Worm (Caenorhabditis elegans): ENCODE results near the gene nas-9.

Gene nas-9

ce11 chrV:4851969-4852368 lies 12.2 kb upstream of the nas-9 start:
- no peak for TF ChIP-seq tra-4 (tag; optimal IDR thresholded peaks at IDR 0.05)
- no peak for TF ChIP-seq ceh-36 (tag; optimal IDR thresholded peaks at IDR 0.05)
- TF ChIP-seq tbx-37 (GFP tag; conservative IDR thresholded peaks at IDR 0.05), result no peak
- TF ChIP-seq B0310.2 (tag; optimal IDR thresholded peaks at IDR 0.05), result no peak
- no peak for TF ChIP-seq ets-7 (tag; optimal IDR thresholded peaks at IDR 0.05)
- no peak for TF ChIP-seq ama-1 (optimal IDR thresholded peaks at IDR 0.05)

- TF ChIP-seq tbx-37 (GFP tag; conservative IDR thresholded peaks at IDR 0.05) (no peak), hmbx-1 (tag; optimal IDR thresholded peaks at IDR 0.05) (no peak), B0310.2 (tag; optimal IDR thresholded peaks at IDR 0.05) (no peak), tra-4 (tag; optimal IDR thresholded peaks at IDR 0.05) (no peak), scrt-1 (GFP tag; IDR thresholded peaks at IDR 0.05) (no peak), pes-1 (GFP tag; IDR thresholded peaks at IDR 0.05) (no peak)
Observed at ce11 chrV:4851138-4851537, 11.3 kb upstream of the nas-9 start, which contains the start of gene nex-4. TSS of gene nex-4 (plus strand) at chrV:4851438.

DNA sequence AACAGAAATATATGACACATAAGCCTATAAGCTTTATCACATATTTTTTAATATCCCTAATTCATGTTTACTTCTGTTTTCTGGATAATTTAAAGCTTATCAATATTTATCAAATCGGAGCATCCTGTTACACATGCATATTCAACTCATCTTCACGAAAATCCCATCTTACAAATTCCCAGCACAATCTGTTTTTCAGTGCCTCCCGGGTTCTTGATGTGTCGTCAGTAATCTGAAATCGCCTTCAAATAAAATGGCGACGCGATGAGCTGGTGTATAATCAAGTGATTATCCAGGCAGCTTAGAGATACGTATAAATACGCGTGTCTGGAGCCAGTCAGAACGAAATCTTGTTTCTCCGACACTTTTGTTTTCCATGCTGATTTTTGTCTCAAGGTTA lies 10.6 kb upstream of the nas-9 start:
- TF ChIP-seq hmg-4 (GFP tag; optimal IDR thresholded peaks at IDR 0.05) (no peak), sea-1 (GFP tag; conservative IDR thresholded peaks at IDR 0.05) (no peak), B0310.2 (tag; optimal IDR thresholded peaks at IDR 0.05) (no peak), hnd-1 (tag; optimal IDR thresholded peaks at IDR 0.05) (no peak), hmbx-1 (tag; optimal IDR thresholded peaks at IDR 0.05) (no peak), tbx-37 (GFP tag; conservative IDR thresholded peaks at IDR 0.05) (no peak), tra-4 (tag; optimal IDR thresholded peaks at IDR 0.05) (no peak), scrt-1 (GFP tag; IDR thresholded peaks at IDR 0.05) (no peak), pes-1 (GFP tag; IDR thresholded peaks at IDR 0.05) (no peak), F13C5.2 (tag; optimal IDR thresholded peaks at IDR 0.05) (no peak), aly-1 (tag; optimal IDR thresholded peaks at IDR 0.05) (no peak), ceh-13 (GFP tag; optimal IDR thresholded peaks at IDR 0.05) (no peak), tbx-11 (GFP tag; IDR thresholded peaks at IDR 0.05) (no peak), ama-1 (optimal IDR thresholded peaks at IDR 0.05) (no peak), ceh-36 (tag; optimal IDR thresholded peaks at IDR 0.05) (no peak), ets-7 (tag; optimal IDR thresholded peaks at IDR 0.05) (no peak), flt-1 (GFP tag; IDR thresholded peaks at IDR 0.05) (no peak)

DNA sequence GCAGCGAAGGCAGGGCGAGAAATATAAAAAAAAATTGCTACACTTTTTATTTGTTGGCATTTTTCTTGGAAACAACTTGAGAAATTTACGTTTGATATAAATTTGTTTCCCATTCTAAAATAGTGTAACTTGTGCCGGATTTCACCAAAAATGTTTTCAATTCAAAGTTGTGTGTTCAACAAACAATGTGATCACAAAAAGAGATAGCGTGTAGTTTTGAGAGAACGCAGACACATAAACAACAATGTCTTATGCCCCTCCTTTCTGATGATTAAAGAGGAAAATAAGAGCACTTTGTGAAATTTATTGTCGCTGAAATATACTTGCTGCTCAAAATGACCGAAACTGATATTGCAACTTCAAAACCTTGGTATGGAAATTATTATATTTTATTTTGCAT lies 7.6 kb upstream of the nas-9 start, which contains the start of gene abhd-5.1:
TSS of gene abhd-5.1 (plus strand) at position 230 of the 400 bp plus-strand sequence.
- TF ChIP-seq B0310.2 (tag; optimal IDR thresholded peaks at IDR 0.05) (no peak), tbx-37 (GFP tag; conservative IDR thresholded peaks at IDR 0.05) (no peak), hmg-4 (GFP tag; optimal IDR thresholded peaks at IDR 0.05) (no peak), ceh-36 (tag; optimal IDR thresholded peaks at IDR 0.05) (no peak), aly-1 (tag; optimal IDR thresholded peaks at IDR 0.05) (no peak), hnd-1 (tag; optimal IDR thresholded peaks at IDR 0.05) (no peak), ama-1 (optimal IDR thresholded peaks at IDR 0.05) (no peak)

ce11 chrV:4846507-4846906 lies 6.7 kb upstream of the nas-9 start:
- no peak for TF ChIP-seq hmg-4 (GFP tag; optimal IDR thresholded peaks at IDR 0.05)
- TF ChIP-seq B0310.2 (tag; optimal IDR thresholded peaks at IDR 0.05), result no peak
- no peak for TF ChIP-seq hmbx-1 (tag; optimal IDR thresholded peaks at IDR 0.05)
- no peak for TF ChIP-seq scrt-1 (GFP tag; IDR thresholded peaks at IDR 0.05)
- no peak for TF ChIP-seq ama-1 (optimal IDR thresholded peaks at IDR 0.05)
- TF ChIP-seq hnd-1 (tag; optimal IDR thresholded peaks at IDR 0.05), result no peak
- no peak for TF ChIP-seq F13C5.2 (tag; optimal IDR thresholded peaks at IDR 0.05)
- no peak for TF ChIP-seq aly-1 (tag; optimal IDR thresholded peaks at IDR 0.05)
- TF ChIP-seq sea-1 (GFP tag; conservative IDR thresholded peaks at IDR 0.05), result no peak
- no peak for TF ChIP-seq tra-4 (tag; optimal IDR thresholded peaks at IDR 0.05)
- no peak for TF ChIP-seq ceh-36 (tag; optimal IDR thresholded peaks at IDR 0.05)
- TF ChIP-seq tbx-37 (GFP tag; conservative IDR thresholded peaks at IDR 0.05), result no peak
- no peak for TF ChIP-seq tbx-11 (GFP tag; IDR thresholded peaks at IDR 0.05)
- no peak for TF ChIP-seq ets-7 (tag; optimal IDR thresholded peaks at IDR 0.05)
- no peak for TF ChIP-seq pes-1 (GFP tag; IDR thresholded peaks at IDR 0.05)
- no peak for TF ChIP-seq flt-1 (GFP tag; IDR thresholded peaks at IDR 0.05)
- no peak for TF ChIP-seq ceh-13 (GFP tag; optimal IDR thresholded peaks at IDR 0.05)

DNA sequence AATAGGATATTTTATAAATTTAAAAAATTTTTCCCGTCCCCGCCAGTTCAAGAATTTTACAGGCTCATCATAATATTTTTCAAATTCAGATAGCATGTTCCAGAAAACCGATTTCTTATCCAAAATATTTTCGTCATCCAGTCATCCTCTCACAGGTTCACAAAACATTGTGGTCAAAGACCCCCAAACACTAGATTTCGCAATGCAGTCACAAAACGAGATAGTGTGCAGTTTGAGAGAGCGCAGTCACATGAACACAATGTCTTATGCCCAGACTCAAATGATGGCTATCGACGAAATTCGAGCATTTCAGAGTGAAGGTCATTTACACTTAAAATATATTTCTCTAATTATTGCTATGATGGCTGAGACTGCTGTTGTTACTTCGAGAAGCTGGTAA lies 4.8 kb upstream of the nas-9 start, which contains the start of gene abhd-5.2:
TSS of gene abhd-5.2 (plus strand) at position 95 of the 400 bp plus-strand sequence.
- no peak for TF ChIP-seq B0310.2 (tag; optimal IDR thresholded peaks at IDR 0.05)
- no peak for TF ChIP-seq ceh-36 (tag; optimal IDR thresholded peaks at IDR 0.05)
- no peak for TF ChIP-seq aly-1 (tag; optimal IDR thresholded peaks at IDR 0.05)
- no peak for TF ChIP-seq hmg-4 (GFP tag; optimal IDR thresholded peaks at IDR 0.05)
- TF ChIP-seq F13C5.2 (tag; optimal IDR thresholded peaks at IDR 0.05), result no peak
- TF ChIP-seq flt-1 (GFP tag; IDR thresholded peaks at IDR 0.05), result no peak
- TF ChIP-seq tra-4 (tag; optimal IDR thresholded peaks at IDR 0.05), result no peak
- no peak for TF ChIP-seq pes-1 (GFP tag; IDR thresholded peaks at IDR 0.05)
- no peak for TF ChIP-seq hnd-1 (tag; optimal IDR thresholded peaks at IDR 0.05)
- TF ChIP-seq scrt-1 (GFP tag; IDR thresholded peaks at IDR 0.05), result no peak
- TF ChIP-seq ceh-13 (GFP tag; optimal IDR thresholded peaks at IDR 0.05), result no peak
- TF ChIP-seq sea-1 (GFP tag; conservative IDR thresholded peaks at IDR 0.05), result no peak
- no peak for TF ChIP-seq hmbx-1 (tag; optimal IDR thresholded peaks at IDR 0.05)

DNA sequence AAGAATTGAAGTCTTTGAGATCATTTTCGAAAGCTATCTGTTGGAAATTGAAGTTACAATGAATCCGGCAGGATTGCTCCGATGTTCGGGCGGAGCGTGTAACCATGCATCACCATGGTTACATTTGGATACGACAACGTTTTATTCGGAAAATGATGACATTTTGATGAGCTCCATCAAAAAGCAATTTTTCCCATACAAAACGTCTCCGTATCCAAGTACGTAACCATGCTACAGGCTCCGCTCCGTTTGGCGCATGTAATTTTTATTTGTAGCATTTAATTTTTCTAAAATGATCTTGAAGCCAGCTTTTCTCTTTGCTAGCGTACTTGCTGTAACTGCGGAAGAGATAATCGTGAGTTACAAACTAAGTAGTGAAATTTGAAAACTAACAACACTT lies 2.7 kb upstream of the nas-9 start, which contains the start of the genes cwp-2 and cwp-3:
TSS of gene cwp-2 (minus strand) at position 101 of the 400 bp plus-strand sequence.
TSS of gene cwp-3 (plus strand) at position 293 of the 400 bp plus-strand sequence.
- no peak for TF ChIP-seq hmg-4 (GFP tag; optimal IDR thresholded peaks at IDR 0.05)
- TF ChIP-seq B0310.2 (tag; optimal IDR thresholded peaks at IDR 0.05), result no peak
- no peak for TF ChIP-seq tbx-37 (GFP tag; conservative IDR thresholded peaks at IDR 0.05)
- TF ChIP-seq ceh-36 (tag; optimal IDR thresholded peaks at IDR 0.05), result no peak

DNA sequence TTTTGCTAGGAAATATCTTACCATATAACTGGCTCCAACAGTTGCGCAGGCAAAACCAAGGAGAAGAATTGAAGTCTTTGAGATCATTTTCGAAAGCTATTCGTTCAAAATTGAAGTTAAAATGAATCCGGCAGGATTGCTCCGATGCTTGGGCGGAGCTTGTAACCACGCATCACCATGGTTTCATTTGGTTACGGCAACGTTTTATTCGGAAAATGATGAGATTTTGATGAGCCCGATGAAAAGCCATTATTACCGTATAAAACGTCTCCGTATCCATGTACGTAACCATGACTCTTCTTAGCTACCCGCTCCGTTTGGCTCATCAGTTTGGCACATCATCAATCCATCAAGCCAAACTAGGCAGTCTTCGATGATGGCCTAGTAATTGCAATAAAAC lies 1.4 kb upstream of the nas-9 start, which contains the start of gene cwp-1:
TSS of gene cwp-1 (minus strand) at position 101 of the 400 bp plus-strand sequence.
- TF ChIP-seq pes-1 (GFP tag; IDR thresholded peaks at IDR 0.05) (no peak), tbx-11 (GFP tag; IDR thresholded peaks at IDR 0.05) (no peak), sea-1 (GFP tag; conservative IDR thresholded peaks at IDR 0.05) (no peak), hmbx-1 (tag; optimal IDR thresholded peaks at IDR 0.05) (no peak), ceh-13 (GFP tag; optimal IDR thresholded peaks at IDR 0.05) (no peak), ets-7 (tag; optimal IDR thresholded peaks at IDR 0.05) (no peak), ama-1 (optimal IDR thresholded peaks at IDR 0.05) (no peak), scrt-1 (GFP tag; IDR thresholded peaks at IDR 0.05) (no peak), hmg-4 (GFP tag; optimal IDR thresholded peaks at IDR 0.05) (no peak), ceh-36 (tag; optimal IDR thresholded peaks at IDR 0.05) (no peak), tbx-37 (GFP tag; conservative IDR thresholded peaks at IDR 0.05) (no peak), B0310.2 (tag; optimal IDR thresholded peaks at IDR 0.05) (no peak), tra-4 (tag; optimal IDR thresholded peaks at IDR 0.05) (no peak), aly-1 (tag; optimal IDR thresholded peaks at IDR 0.05) (no peak), F13C5.2 (tag; optimal IDR thresholded peaks at IDR 0.05) (no peak), flt-1 (GFP tag; IDR thresholded peaks at IDR 0.05) (no peak), hnd-1 (tag; optimal IDR thresholded peaks at IDR 0.05) (no peak)
